Fruit fly (Drosophila melanogaster) S2 (cell line): Measurements from ENCODE around the gene Mst89B.

Source experiments
- CG8478 ChIP-seq: fragments of >200 bp; optimal IDR thresholded peaks from 2 replicates; lab custom pipeline; 2018
- CTCF ChIP-seq, 2 experiments: fragments of >200 bp; optimal IDR thresholded peaks; 2 replicates each; lab custom pipeline; 2018

DNA sequence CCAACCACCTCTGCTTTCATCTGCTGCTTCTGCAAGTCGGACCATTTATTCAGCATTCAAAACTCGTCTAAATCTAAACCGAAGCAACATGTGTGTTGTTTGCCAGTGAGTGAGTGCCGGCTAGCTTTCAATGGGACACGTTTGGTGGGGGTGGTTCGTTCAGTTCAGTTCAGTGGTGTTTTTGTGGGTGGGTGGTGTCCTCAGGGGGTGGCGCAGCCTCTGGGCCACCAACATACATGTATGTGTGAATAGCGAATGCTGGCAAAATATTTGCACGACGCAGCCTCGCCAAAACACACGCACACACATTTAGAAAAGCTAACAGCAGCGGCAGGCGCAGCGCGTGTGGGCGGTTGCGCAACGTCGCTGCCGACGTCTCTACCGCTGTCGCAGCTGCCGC lies 27.5 kb upstream of the Mst89B start:
- TF ChIP-seq CG8478 (lab: Kevin White, UChicago) (no peak), CTCF (optimal IDR thresholded peaks at IDR 0.05; lab: Kevin White, UChicago) (no peak)
